Worm (Caenorhabditis elegans): Measurements from ENCODE around the gene B0513.4.

The B0513.4 gene

DNA sequence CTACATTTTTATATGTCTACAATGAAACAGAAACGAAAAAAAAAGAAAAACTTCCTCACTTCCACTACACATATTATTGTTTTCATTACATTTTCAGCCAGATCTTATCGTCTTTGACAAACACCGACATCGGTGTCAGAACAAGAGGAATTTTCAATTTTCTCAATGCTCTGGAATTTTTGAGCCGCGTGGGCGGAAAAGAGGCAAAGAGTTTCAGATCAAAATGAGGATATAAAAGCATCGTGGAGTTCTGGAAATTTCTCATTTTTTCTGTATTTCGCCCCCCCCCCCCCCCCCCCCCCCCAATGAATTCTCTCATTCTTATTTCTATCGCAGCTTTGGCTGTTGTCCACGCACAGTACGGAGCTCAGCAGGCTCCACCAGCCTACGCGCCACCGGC is at the start of gene B0513.4:
Gene B0513.4 (plus strand): TSS at position 301 of the 400 bp plus-strand sequence.
- TF ChIP-seq lin-39 (tag; optimal IDR thresholded peaks at IDR 0.05) (no peak), tbx-2 (tag; optimal IDR thresholded peaks at IDR 0.05) (no peak), pag-3 (tag; optimal IDR thresholded peaks at IDR 0.05; ENCODE audit: borderline replicate concordance, insufficient read depth) (no peak), pqm-1 (tag; optimal IDR thresholded peaks at IDR 0.05) (no peak), ceh-63 (GFP tag; optimal IDR thresholded peaks at IDR 0.05) (no peak), zip-4 (GFP tag; optimal IDR thresholded peaks at IDR 0.05) (no peak), vab-15 (tag; optimal IDR thresholded peaks at IDR 0.05) (no peak), ztf-11 (tag; optimal IDR thresholded peaks at IDR 0.05) (no peak), grh-1 (GFP tag; IDR thresholded peaks at IDR 0.05) (no peak), nhr-20 (tag; optimal IDR thresholded peaks at IDR 0.05) (no peak), mef-2 (tag; optimal IDR thresholded peaks at IDR 0.05) (no peak), nhr-28 (tag; optimal IDR thresholded peaks at IDR 0.05) (no peak)

DNA sequence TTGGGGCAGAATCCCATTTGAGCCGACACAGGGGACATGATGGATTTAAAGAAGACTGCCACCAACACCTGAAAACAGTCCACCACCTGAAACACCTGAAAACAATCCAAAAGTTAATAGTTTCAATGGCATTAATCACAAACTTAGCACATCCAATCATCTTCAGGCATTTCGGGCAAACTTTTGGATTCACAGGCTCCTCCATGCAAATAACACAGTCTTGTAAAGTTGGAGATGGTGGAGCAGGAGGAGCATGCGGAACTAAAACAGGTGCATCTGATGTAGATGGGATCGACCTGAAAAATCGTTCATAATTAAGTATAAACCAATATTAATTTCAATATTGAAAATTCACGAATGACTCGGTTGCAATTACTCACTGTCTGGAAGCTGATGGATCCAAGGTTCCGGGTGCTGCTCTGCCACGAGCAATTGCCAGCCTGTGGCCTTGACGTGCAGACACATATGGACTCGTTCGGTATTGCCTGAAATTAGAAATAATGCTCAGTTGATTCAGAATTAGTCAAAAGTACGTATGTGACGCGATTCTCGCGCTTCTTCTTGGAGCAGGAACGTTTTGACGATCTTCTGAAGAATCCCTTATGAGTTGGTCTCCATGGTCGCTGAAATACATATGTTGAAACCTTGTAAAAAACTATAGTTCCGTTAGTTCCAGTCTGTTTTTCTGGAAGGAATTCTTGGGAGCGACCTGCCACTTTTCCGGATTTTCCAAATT is 45.4 kb upstream of the B0513.4 start:
- TF ChIP-seq nhr-85 (tag) (peak; percentile 66), C16A3.4 (tag; optimal IDR thresholded peaks at IDR 0.05) (no peak), nhr-20 (tag; optimal IDR thresholded peaks at IDR 0.05) (no peak), snu-23 (GFP tag; optimal IDR thresholded peaks at IDR 0.05) (no peak), efl-1 (optimal IDR thresholded peaks at IDR 0.05) (no peak), efl-1 (GFP tag; optimal IDR thresholded peaks at IDR 0.05 in 1 of 2) (peak in 1 of 2 experiments; percentile 61)

- no peak for TF ChIP-seq mab-9 (GFP tag; IDR thresholded peaks at IDR 0.05)
Observed at ce11 chrIV:13836290-13836689, 43.7 kb upstream of the B0513.4 start, which contains the start of gene H08M01.1. Gene H08M01.1, minus strand, starts transcription at chrIV:13836390.

DNA sequence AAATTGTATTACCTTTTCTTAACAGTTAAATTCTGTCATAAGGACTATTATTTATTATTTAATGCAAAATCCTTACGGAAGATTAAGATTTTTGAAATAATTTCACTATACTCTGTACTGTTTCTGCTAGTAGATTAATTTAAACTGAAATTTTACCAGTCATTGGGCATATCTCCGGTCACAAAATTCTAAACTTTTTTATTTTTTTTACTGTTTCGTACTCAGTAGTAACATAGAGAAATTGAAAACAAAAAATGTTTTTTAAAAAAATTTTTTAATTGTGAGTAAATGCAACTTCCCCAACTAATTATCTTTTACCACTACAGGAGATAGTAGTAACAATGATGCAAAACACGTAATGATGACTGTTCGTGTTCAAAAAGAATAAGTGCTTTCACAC is 41.7 kb upstream of the B0513.4 start:
- TF ChIP-seq unc-98 (GFP tag; IDR thresholded peaks at IDR 0.05): no peak
- no peak for TF ChIP-seq vab-15 (tag; optimal IDR thresholded peaks at IDR 0.05)

ce11 chrIV:13860459-13860858 is 19.5 kb upstream of the B0513.4 start:
- TF ChIP-seq efl-1 (optimal IDR thresholded peaks at IDR 0.05) (no peak), efl-1 (GFP tag; optimal IDR thresholded peaks at IDR 0.05 in 1 of 2) (peak in 1 of 2 experiments; percentile 95), hlh-4 (tag; optimal IDR thresholded peaks at IDR 0.05) (no peak), sox-4 (tag; optimal IDR thresholded peaks at IDR 0.05) (no peak), snpc-4 (tag; optimal IDR thresholded peaks at IDR 0.05) (no peak), hlh-17 (GFP tag; optimal IDR thresholded peaks at IDR 0.05; ENCODE audit: borderline replicate concordance) (no peak), dpl-1 (GFP tag; optimal IDR thresholded peaks at IDR 0.05) (peak in 1 of 3 experiments; percentile 18), lin-35 (GFP tag; optimal IDR thresholded peaks at IDR 0.05) (peak in 1 of 2 experiments; percentile 26)

- 0 out of 2 replicates have a peak, but pooled peaks have one; percentile 6 for TF ChIP-seq unc-98 (GFP tag; IDR thresholded peaks at IDR 0.05)
Observed at ce11 chrIV:13862003-13862402, 17.9 kb upstream of the B0513.4 start.

DNA sequence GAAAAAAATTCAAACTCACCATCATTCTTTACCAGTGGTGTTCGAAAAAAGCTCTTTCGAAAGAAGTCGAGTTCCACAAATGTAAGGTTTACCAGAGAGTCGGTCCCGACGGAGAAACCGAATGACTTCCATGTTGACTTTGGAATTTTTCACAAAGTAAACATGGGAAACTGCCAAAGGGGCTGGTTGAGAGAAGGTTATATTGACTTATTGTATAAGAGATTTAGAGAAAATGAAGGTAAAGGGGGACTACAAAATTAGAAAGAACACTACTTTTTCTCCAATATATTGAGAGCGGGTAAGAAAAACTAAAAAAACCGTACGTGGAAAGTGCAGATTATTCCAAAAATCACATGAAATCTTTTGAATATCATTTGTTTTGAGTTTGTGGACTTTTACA is 14.8 kb upstream of the B0513.4 start, which contains the start of gene vamp-8:
Gene vamp-8 (minus strand): TSS at position 25 of the 400 bp plus-strand sequence.
- no peak for TF ChIP-seq rnt-1 (tag; optimal IDR thresholded peaks at IDR 0.05)
- no peak for TF ChIP-seq nhr-76 (tag; optimal IDR thresholded peaks at IDR 0.05)
- no peak for TF ChIP-seq egl-27 (tag; optimal IDR thresholded peaks at IDR 0.05)
- TF ChIP-seq nhr-77 (tag; optimal IDR thresholded peaks at IDR 0.05): peak; percentile 1
- no peak for TF ChIP-seq nhr-28 (tag; optimal IDR thresholded peaks at IDR 0.05)
- TF ChIP-seq nhr-85 (tag): no peak
- TF ChIP-seq isw-1 (GFP tag; IDR thresholded peaks at IDR 0.05): no peak
- no peak for TF ChIP-seq fkh-10 (GFP tag; optimal IDR thresholded peaks at IDR 0.05)
- TF ChIP-seq ceh-90 (tag; optimal IDR thresholded peaks at IDR 0.05): no peak
- peak; percentile 28 for TF ChIP-seq skn-1 (tag; optimal IDR thresholded peaks at IDR 0.05)
